Fruit fly (Drosophila melanogaster): ENCODE measurements around the gene Nhe1.

DNA sequence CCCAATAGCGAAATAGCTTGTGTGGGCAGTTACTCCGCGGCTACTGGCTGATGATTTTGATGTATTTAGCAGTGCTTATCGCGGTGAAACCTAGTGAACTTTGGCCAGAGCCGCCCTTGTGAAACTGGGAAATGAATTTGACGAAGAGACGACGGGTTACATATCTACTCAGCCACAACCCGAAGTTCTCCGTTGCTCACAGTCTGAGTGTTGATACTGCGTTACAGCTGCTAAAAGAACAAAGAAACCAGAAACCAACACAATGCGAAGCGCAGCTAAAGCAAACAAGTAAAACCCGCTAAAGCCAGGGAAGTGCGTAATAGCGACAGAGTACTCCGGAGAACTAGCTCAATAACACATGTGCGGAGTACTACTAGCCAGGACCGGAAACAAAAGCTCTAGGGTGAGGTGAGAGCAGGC is 21.8 kb upstream of the Nhe1 start:
- peak; percentile 85 for TF ChIP-seq Sox14 (GFP tag; optimal IDR thresholded peaks at IDR 0.05)
- no peak for TF ChIP-seq Blimp-1 (GFP tag; optimal IDR thresholded peaks at IDR 0.05)
- TF ChIP-seq CG7368 (GFP tag; optimal IDR thresholded peaks at IDR 0.05) = no peak
- peak; percentile 18; the same call in 1 of the 3 replicates for TF ChIP-seq eg (GFP tag; IDR thresholded peaks at IDR 0.05)
- TF ChIP-seq Sox15 (GFP tag; optimal IDR thresholded peaks at IDR 0.05) = no peak
- TF ChIP-seq dac (GFP tag; optimal IDR thresholded peaks at IDR 0.05) = no peak
- no peak for TF ChIP-seq CG10669 (GFP tag; optimal IDR thresholded peaks at IDR 0.05)
- TF ChIP-seq fd59A (GFP tag; optimal IDR thresholded peaks at IDR 0.05) = no peak
- TF ChIP-seq CG11294 (GFP tag; IDR thresholded peaks at IDR 0.05) = no peak
- TF ChIP-seq CG16779 (tag; optimal IDR thresholded peaks at IDR 0.05) = no peak
- TF ChIP-seq Eip75B (GFP tag; optimal IDR thresholded peaks at IDR 0.05) = no peak

Measured in whole organism, prepupa.